Worm (Caenorhabditis elegans): ENCODE results near the gene pigb-1.

The pigb-1 gene

DNA sequence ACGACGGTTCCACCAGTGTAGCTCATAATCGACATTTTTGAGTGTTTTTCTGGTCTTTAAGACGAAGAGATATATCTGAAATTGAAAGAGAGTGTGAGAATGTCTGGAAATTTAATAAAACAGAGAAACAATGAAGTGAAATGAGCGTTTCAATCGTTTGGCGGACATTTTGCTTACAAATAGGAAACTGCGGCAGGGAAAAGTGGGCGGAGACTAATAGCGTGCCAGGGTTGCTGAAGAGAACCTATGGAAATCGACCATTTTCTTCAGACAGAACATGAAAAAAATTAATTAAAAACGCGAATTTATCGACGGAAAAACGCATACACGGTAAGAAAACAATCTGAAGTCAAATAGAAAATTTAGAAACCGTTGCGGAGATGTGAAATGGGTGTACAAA is 37.5 kb downstream of the pigb-1 start, which contains the start of gene pbs-3 (continued):
- TF ChIP-seq snpc-1.3 (tag; optimal IDR thresholded peaks at IDR 0.05; ENCODE audit: insufficient read depth) (peak; percentile 34), F37B4.10 (GFP tag; IDR thresholded peaks at IDR 0.05) (no peak), nhr-120 (GFP tag; IDR thresholded peaks at IDR 0.05) (no peak), ztf-26 (tag; optimal IDR thresholded peaks at IDR 0.05) (no peak), atf-7 (tag; optimal IDR thresholded peaks at IDR 0.05) (no peak), mcd-1 (GFP tag; IDR thresholded peaks at IDR 0.05) (peak; percentile 64), repo-1 (tag; optimal IDR thresholded peaks at IDR 0.05) (no peak), ama-1 (optimal IDR thresholded peaks at IDR 0.05) (no peak), ama-1 (GFP tag; optimal IDR thresholded peaks at IDR 0.05) (no peak), ztf-28 (GFP tag; IDR thresholded peaks at IDR 0.05) (no peak), snpc-1.1 (tag; optimal IDR thresholded peaks at IDR 0.05; ENCODE audit: insufficient read depth) (no peak), mes-4 (tag; optimal IDR thresholded peaks at IDR 0.05) (no peak), lsl-1 (GFP tag; optimal IDR thresholded peaks at IDR 0.05) (peak; percentile 30), snpc-3.4 (tag; optimal IDR thresholded peaks at IDR 0.05) (no peak), unc-62 (GFP tag; optimal IDR thresholded peaks at IDR 0.05) (no peak), K12H6.12 (tag; optimal IDR thresholded peaks at IDR 0.05) (peak; percentile 19), F33H1.4 (GFP tag; IDR thresholded peaks at IDR 0.05) (no peak), sdz-38 (tag; optimal IDR thresholded peaks at IDR 0.05) (no peak), aptf-2 (GFP tag; conservative IDR thresholded peaks at IDR 0.05) (0 out of 2 replicates have a peak, but pooled peaks have one; percentile 44), unc-130 (GFP tag; optimal IDR thresholded peaks at IDR 0.05) (peak; percentile 9), Y56A3A.18 (GFP tag; IDR thresholded peaks at IDR 0.05) (no peak), lin-26 (GFP tag; IDR thresholded peaks at IDR 0.05) (no peak), D2030.7 (GFP tag; IDR thresholded peaks at IDR 0.05) (peak; percentile 61), nhr-80 (tag; optimal IDR thresholded peaks at IDR 0.05) (peak; percentile 44), C17E4.6 (GFP tag; IDR thresholded peaks at IDR 0.05) (no peak), zim-3 (tag; optimal IDR thresholded peaks at IDR 0.05) (no peak), attf-6 (GFP tag; IDR thresholded peaks at IDR 0.05) (no peak), lsy-27 (tag; optimal IDR thresholded peaks at IDR 0.05; ENCODE audit: borderline replicate concordance, insufficient read depth) (no peak), F39B2.1 (GFP tag; IDR thresholded peaks at IDR 0.05) (no peak), bed-2 (GFP tag; IDR thresholded peaks at IDR 0.05) (no peak), ztf-18 (tag; optimal IDR thresholded peaks at IDR 0.05) (no peak), Y53G8AR.9 (GFP tag; conservative IDR thresholded peaks at IDR 0.05) (peak; percentile 31; the same call in 1 of the 2 replicates), mel-28 (tag; optimal IDR thresholded peaks at IDR 0.05; ENCODE audit: borderline replicate concordance) (no peak), gei-17 (GFP tag; optimal IDR thresholded peaks at IDR 0.05) (no peak), snpc-4 (GFP tag; optimal IDR thresholded peaks at IDR 0.05) (no peak), snpc-4 (tag; optimal IDR thresholded peaks at IDR 0.05) (peak in 1 of 4 experiments; percentile 16), let-526 (GFP tag; IDR thresholded peaks at IDR 0.05) (no peak), ztf-25 (GFP tag; IDR thresholded peaks at IDR 0.05) (no peak), egrh-3 (GFP tag; IDR thresholded peaks at IDR 0.05) (no peak), Y67H2A.10 (GFP tag; conservative IDR thresholded peaks at IDR 0.05) (no peak), B0261.1 (tag; optimal IDR thresholded peaks at IDR 0.05) (no peak), egl-44 (GFP tag; IDR thresholded peaks at IDR 0.05) (no peak), rpc-1 (optimal IDR thresholded peaks at IDR 0.05) (peak; percentile 1), rpc-1 (tag; optimal IDR thresholded peaks at IDR 0.05) (no peak), attf-5 (GFP tag; optimal IDR thresholded peaks at IDR 0.05) (peak; percentile 81), cebp-1 (GFP tag; IDR thresholded peaks at IDR 0.05) (no peak), cebp-1 (tag; optimal IDR thresholded peaks at IDR 0.05) (no peak), F10E7.11 (tag; optimal IDR thresholded peaks at IDR 0.05) (no peak), K11D2.4 (GFP tag; IDR thresholded peaks at IDR 0.05) (no peak), dox-1 (GFP tag; IDR thresholded peaks at IDR 0.05) (peak; percentile 53; the same call in 1 of the 2 replicates)

Data from whole organism, young adult.